Fruit fly (Drosophila melanogaster) whole organism, embryonic: ENCODE measurements around the gene dimm.

Source experiments
- Adf1 ChIP-seq: fragments of 200-800 bp; sonication (Bioruptor generic); IDR thresholded peaks from 2 replicates; pipeline ENCODE4 v1.3.6; 2022; ENCODE audit warnings: missing biosample characterization, missing genetic modification characterization
- B-H1 ChIP-seq: fragments of 200-800 bp; sonication (Bioruptor generic); IDR thresholded peaks from 3 replicates; pipeline ENCODE4 v1.3.6; 2022; ENCODE audit warnings: missing biosample characterization, missing genetic modification characterization
- Bgb ChIP-seq: fragments of 200-800 bp; sonication (Bioruptor generic); IDR thresholded peaks from 2 replicates; pipeline ENCODE4 v1.3.6; 2022; ENCODE audit warnings: missing biosample characterization, missing genetic modification characterization; ENCODE audit not compliant: partially characterized antibody
- CG11696 ChIP-seq: fragments of 200-800 bp; sonication (Bioruptor generic); IDR thresholded peaks from 2 replicates; pipeline ENCODE4 v1.3.6; 2022; ENCODE audit warnings: missing biosample characterization, missing genetic modification characterization
- CG12071 ChIP-seq: fragments of 200-800 bp; sonication (Bioruptor generic); optimal IDR thresholded peaks from 3 replicates; lab custom pipeline; 2018; ENCODE audit warnings: missing biosample characterization, mild to moderate bottlenecking, missing genetic modification characterization
- CG14965 ChIP-seq: fragments of 200-800 bp; sonication (Bioruptor generic); optimal IDR thresholded peaks from 2 replicates; lab custom pipeline; 2016; ENCODE audit warnings: missing biosample characterization, missing genetic modification characterization, borderline replicate concordance
- CG15479 ChIP-seq: fragments of 200-800 bp; sonication (Bioruptor generic); optimal IDR thresholded peaks from 3 replicates; lab custom pipeline; 2019; ENCODE audit warnings: missing biosample characterization, mild to moderate bottlenecking, missing genetic modification characterization, moderate library complexity
- CG16779 ChIP-seq: fragments of 200-800 bp; sonication (Bioruptor generic); IDR thresholded peaks from 2 replicates; pipeline ENCODE4 v1.3.6; 2022; ENCODE audit warnings: missing biosample characterization, missing genetic modification characterization
- CG17361 ChIP-seq: fragments of 200-800 bp; sonication (Bioruptor generic); IDR thresholded peaks from 3 replicates; pipeline ENCODE4 v1.3.6; 2022; ENCODE audit warnings: missing biosample characterization, missing genetic modification characterization
- CG17568 ChIP-seq: fragments of 200-800 bp; sonication (Bioruptor generic); optimal IDR thresholded peaks from 2 replicates; lab custom pipeline; 2018; ENCODE audit warnings: missing biosample characterization, mild to moderate bottlenecking, missing genetic modification characterization, moderate library complexity
- CG2120 ChIP-seq: fragments of 200-800 bp; sonication (Bioruptor generic); optimal IDR thresholded peaks from 3 replicates; lab custom pipeline; 2016; ENCODE audit warnings: missing biosample characterization, missing genetic modification characterization
- CG2129 ChIP-seq: fragments of 200-800 bp; sonication (Bioruptor generic); IDR thresholded peaks from 2 replicates; pipeline ENCODE4 v1.3.6; 2022; ENCODE audit warnings: missing biosample characterization, missing genetic modification characterization; ENCODE audit not compliant: partially characterized antibody
- CG3065 ChIP-seq: fragments of 200-800 bp; sonication (Bioruptor generic); optimal IDR thresholded peaks from 2 replicates; lab custom pipeline; 2016; ENCODE audit warnings: missing biosample characterization, missing genetic modification characterization
- CG32532 ChIP-seq: fragments of 200-800 bp; sonication (Bioruptor generic); IDR thresholded peaks from 2 replicates; pipeline ENCODE4 v1.3.6; 2022; ENCODE audit warnings: missing biosample characterization, missing genetic modification characterization
- CG32767 ChIP-seq: fragments of 200-800 bp; sonication (Bioruptor generic); IDR thresholded peaks from 2 replicates; pipeline ENCODE4 v1.3.6; 2022; ENCODE audit warnings: missing biosample characterization, missing genetic modification characterization
- CG3726 ChIP-seq: fragments of 200-800 bp; sonication (Bioruptor generic); IDR thresholded peaks from 3 replicates; pipeline ENCODE4, ENCODE4 v1.3.6; 2022; ENCODE audit warnings: missing biosample characterization, missing genetic modification characterization
- CG3847 ChIP-seq: fragments of 200-800 bp; sonication (Bioruptor generic); IDR thresholded peaks from 2 replicates; pipeline ENCODE4 v1.3.6; 2022; ENCODE audit warnings: missing biosample characterization, missing genetic modification characterization
- CG6175 ChIP-seq: fragments of 200-800 bp; sonication (Bioruptor generic); IDR thresholded peaks from 3 replicates; pipeline ENCODE4 v1.3.6; 2022; ENCODE audit warnings: missing biosample characterization, missing genetic modification characterization
- CG6683 ChIP-seq: fragments of 200-800 bp; sonication (Bioruptor generic); optimal IDR thresholded peaks from 2 replicates; lab custom pipeline; 2017; ENCODE audit warnings: missing biosample characterization, mild to moderate bottlenecking, missing genetic modification characterization, missing genetic modification reagents
- CG6765 ChIP-seq: fragments of 200-800 bp; sonication (Bioruptor generic); optimal IDR thresholded peaks from 3 replicates; lab custom pipeline; 2017; ENCODE audit warnings: missing biosample characterization, mild to moderate bottlenecking, missing genetic modification characterization
- CG7928 ChIP-seq: fragments of 200-800 bp; sonication (Bioruptor generic); optimal IDR thresholded peaks from 2 replicates; lab custom pipeline; 2017; ENCODE audit warnings: missing biosample characterization, mild to moderate bottlenecking, missing genetic modification characterization
- CG8089 ChIP-seq: fragments of 200-800 bp; sonication (Bioruptor generic); optimal IDR thresholded peaks from 3 replicates; lab custom pipeline; 2016; ENCODE audit warnings: missing biosample characterization, missing genetic modification characterization
- CG8478 ChIP-seq: fragments of >200 bp; optimal IDR thresholded peaks from 2 replicates; lab custom pipeline; 2018
- CG9215 ChIP-seq: fragments of 200-800 bp; sonication (Bioruptor generic); IDR thresholded peaks from 2 replicates; pipeline ENCODE4 v1.3.6; 2022; ENCODE audit warnings: missing biosample characterization, missing genetic modification characterization
- D ChIP-seq, 2 experiments: fragments of 200-800 bp in 1 of 2; fragments of >200 bp in 1 of 2; sonication (Bioruptor generic) in 1 of 2; optimal IDR thresholded peaks; 2 replicates in 1 of 2; 3 replicates in 1 of 2; lab custom pipeline; 2017; ENCODE audit warnings: mild to moderate bottlenecking in 1 of 2, missing biosample characterization in 1 of 2, missing genetic modification characterization in 1 of 2, missing genetic modification reagents in 1 of 2
- Dip2 ChIP-seq: fragments of 200-800 bp; sonication (Bioruptor generic); IDR thresholded peaks from 2 replicates; pipeline ENCODE4 v1.3.6; 2022; ENCODE audit warnings: missing biosample characterization, missing genetic modification characterization
- Hand ChIP-seq: fragments of 200-800 bp; sonication (Bioruptor generic); optimal IDR thresholded peaks from 2 replicates; lab custom pipeline; 2017; ENCODE audit warnings: mild to moderate bottlenecking, missing biosample characterization, missing genetic modification reagents, missing genetic modification characterization
- Jarid2 ChIP-seq: fragments of 200-800 bp; sonication (Bioruptor generic); optimal IDR thresholded peaks from 3 replicates; lab custom pipeline; 2017; ENCODE audit warnings: mild to moderate bottlenecking, missing biosample characterization, missing genetic modification reagents, missing genetic modification characterization
- MTF-1 ChIP-seq: fragments of 200-800 bp; sonication (Bioruptor generic); optimal IDR thresholded peaks from 2 replicates; lab custom pipeline; 2018; ENCODE audit warnings: missing biosample characterization, mild to moderate bottlenecking, missing genetic modification characterization, borderline replicate concordance
- Med ChIP-seq: fragments of 200-800 bp; sonication (Bioruptor generic); peaks from one replicate; lab custom pipeline; 2016; ENCODE audit warnings: missing biosample characterization, missing genetic modification characterization, mild to moderate bottlenecking, inconsistent platforms, moderate library complexity
- NFAT ChIP-seq: fragments of 200-800 bp; sonication (Bioruptor generic); IDR thresholded peaks from 2 replicates; pipeline ENCODE4 v1.3.6; 2022; ENCODE audit warnings: missing biosample characterization, missing genetic modification characterization
- Nf-YA ChIP-seq: fragments of 200-800 bp; sonication (Bioruptor generic); IDR thresholded peaks from 2 replicates; pipeline ENCODE4 v1.3.6; 2022; ENCODE audit warnings: missing biosample characterization, missing genetic modification characterization
- Optix ChIP-seq: fragments of 200-800 bp; sonication (Bioruptor generic); IDR thresholded peaks from 3 replicates; pipeline ENCODE4 v1.3.6; 2022; ENCODE audit warnings: missing biosample characterization, missing genetic modification characterization
- Pdp1 ChIP-seq, 2 experiments: fragments of 200-800 bp; sonication (Bioruptor generic); optimal IDR thresholded peaks; 3 replicates each; lab custom pipeline; 2016; ENCODE audit warnings: missing biosample characterization in 2 of 2, missing genetic modification characterization in 2 of 2, mild to moderate bottlenecking in 1 of 2, moderate library complexity in 1 of 2
- Sin3A ChIP-seq: fragments of >200 bp; optimal IDR thresholded peaks from 2 replicates; lab custom pipeline; 2018
- Sox100B ChIP-seq: fragments of 200-800 bp; sonication (Bioruptor generic); optimal IDR thresholded peaks from 3 replicates; lab custom pipeline; 2018; ENCODE audit warnings: missing biosample characterization, mild to moderate bottlenecking, missing genetic modification characterization
- Stat92E ChIP-seq, 3 experiments: fragments of >200 bp in 2 of 3; fragments of 200-800 bp in 1 of 3; sonication (Bioruptor generic) in 1 of 3; optimal IDR thresholded peaks; 2 replicates each; lab custom pipeline; 2017 to 2019; ENCODE audit warnings: missing biosample characterization in 3 of 3, missing genetic modification characterization in 3 of 3, mild to moderate bottlenecking in 1 of 3, moderate library complexity in 1 of 3
- bigmax ChIP-seq: fragments of 200-800 bp; sonication (Bioruptor generic); optimal IDR thresholded peaks from 2 replicates; lab custom pipeline; 2018; ENCODE audit warnings: missing biosample characterization, mild to moderate bottlenecking, missing genetic modification characterization
- chinmo ChIP-seq: fragments of 200-800 bp; sonication (Bioruptor generic); IDR thresholded peaks from 4 replicates; pipeline ENCODE4 v1.3.6; 2022; ENCODE audit warnings: missing biosample characterization, missing genetic modification characterization; ENCODE audit not compliant: partially characterized antibody
- dimm ChIP-seq: fragments of 200-800 bp; sonication (Bioruptor generic); IDR thresholded peaks from 2 replicates; pipeline ENCODE4 v1.3.6; 2022; ENCODE audit warnings: missing biosample characterization, missing genetic modification characterization
- ewg ChIP-seq: fragments of 200-800 bp; sonication (Bioruptor generic); optimal IDR thresholded peaks from 3 replicates; lab custom pipeline; 2017; ENCODE audit warnings: mild to moderate bottlenecking, missing biosample characterization, missing genetic modification reagents, missing genetic modification characterization
- kay ChIP-seq: fragments of 200-800 bp; sonication (Bioruptor generic); optimal IDR thresholded peaks from 2 replicates; lab custom pipeline; 2016; ENCODE audit warnings: missing biosample characterization, missing genetic modification characterization
- nau ChIP-seq: fragments of 200-800 bp; sonication (Bioruptor generic); optimal IDR thresholded peaks from 3 replicates; lab custom pipeline; 2017; ENCODE audit warnings: missing biosample characterization, mild to moderate bottlenecking, missing genetic modification characterization, missing genetic modification reagents
- nerfin-1 ChIP-seq: fragments of 200-800 bp; sonication (Bioruptor generic); optimal IDR thresholded peaks from 3 replicates; lab custom pipeline; 2019; ENCODE audit warnings: missing biosample characterization, mild to moderate bottlenecking, missing genetic modification characterization, moderate library complexity
- p53 ChIP-seq: fragments of 200-800 bp; sonication (Bioruptor generic); optimal IDR thresholded peaks from 2 replicates; lab custom pipeline; 2016; ENCODE audit warnings: missing biosample characterization, missing genetic modification characterization
- pb ChIP-seq: fragments of 200-800 bp; sonication (Bioruptor generic); optimal IDR thresholded peaks from 3 replicates; lab custom pipeline; 2016; ENCODE audit warnings: missing biosample characterization, missing genetic modification characterization
- slbo ChIP-seq: fragments of 200-800 bp; sonication (Bioruptor generic); IDR thresholded peaks from 2 replicates; pipeline ENCODE4 v1.3.6; 2022; ENCODE audit warnings: missing biosample characterization, missing genetic modification characterization
- stc ChIP-seq: fragments of 200-800 bp; sonication (Bioruptor generic); IDR thresholded peaks from 2 replicates; pipeline ENCODE4 v1.3.6; 2022; ENCODE audit warnings: missing biosample characterization, missing genetic modification characterization
- sug ChIP-seq: fragments of 200-800 bp; optimal IDR thresholded peaks from 2 replicates; lab custom pipeline; 2019; ENCODE audit warnings: missing biosample characterization, mild to moderate bottlenecking, missing genetic modification characterization, moderate library complexity

The dimm gene

DNA sequence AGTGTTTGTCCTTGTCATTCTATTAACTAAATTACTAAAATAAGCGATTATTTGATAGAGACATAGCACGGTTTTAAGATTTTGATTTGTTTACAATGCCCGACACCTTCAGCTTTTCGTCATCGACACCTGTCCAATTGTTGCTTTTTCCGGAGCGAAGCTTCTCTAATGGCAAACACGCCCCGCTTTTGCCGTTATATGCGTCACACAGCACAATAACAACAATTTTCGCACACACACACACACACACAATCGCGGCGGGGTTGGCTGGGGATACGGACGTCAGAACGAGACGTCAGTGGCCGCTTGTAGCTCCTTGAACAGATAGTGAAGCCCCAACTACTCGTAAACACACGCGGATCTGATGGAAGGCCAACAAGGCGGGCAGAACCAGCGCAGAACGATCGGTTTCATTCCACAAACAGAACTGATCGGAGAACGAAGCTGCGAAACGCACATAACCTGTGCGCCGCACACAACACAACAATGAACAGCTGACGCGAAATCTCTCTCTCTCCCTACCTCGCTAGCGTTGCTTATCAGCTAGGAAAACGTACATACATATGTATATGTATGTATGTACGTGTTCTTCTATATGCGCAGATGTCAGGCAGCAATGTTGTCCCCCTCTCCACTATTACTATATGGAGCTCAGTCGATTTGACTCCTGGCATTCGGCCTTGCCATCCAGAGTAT is 22.4 kb upstream of the dimm start (continued):
- peak; percentile 1 for TF ChIP-seq p53 (GFP tag; lab: Kevin White, UChicago)
- TF ChIP-seq sug (tag; lab: Kevin White, UChicago): peak; percentile 86
- no peak for TF ChIP-seq CG2120 (GFP tag; lab: Kevin White, UChicago)
- TF ChIP-seq pb (GFP tag; lab: Kevin White, UChicago): no peak
- TF ChIP-seq nerfin-1 (tag; lab: Kevin White, UChicago): peak; percentile 30
- TF ChIP-seq Dip2 (GFP tag; lab: Robert Waterston, UW): no peak
- TF ChIP-seq Sox100B (GFP tag; lab: Kevin White, UChicago): no peak
- TF ChIP-seq CG9215: no peak
- no peak for TF ChIP-seq CG3065
- no peak for TF ChIP-seq CG17361
- TF ChIP-seq MTF-1 (GFP tag; lab: Kevin White, UChicago): no peak
- TF ChIP-seq CG6765: no peak
- TF ChIP-seq bigmax (GFP tag; lab: Kevin White, UChicago): peak; percentile 95
- TF ChIP-seq slbo (GFP tag; lab: Robert Waterston, UW): no peak; the same call in 1 of the 2 replicates
- no peak for TF ChIP-seq dimm
- peak; percentile 89 for TF ChIP-seq Med (GFP tag; lab: Kevin White, UChicago)
- TF ChIP-seq B-H1: no peak
- no peak for TF ChIP-seq CG8089 (GFP tag; lab: Kevin White, UChicago)
- TF ChIP-seq Optix: no peak
- TF ChIP-seq Adf1: peak; percentile 64; the same call in 1 of the 2 replicates
- no peak for TF ChIP-seq Sin3A
- TF ChIP-seq stc (GFP tag; lab: Robert Waterston, UW): no peak
- TF ChIP-seq CG15479 (GFP tag; lab: Kevin White, UChicago): no peak
- no peak for TF ChIP-seq CG11696 (GFP tag; lab: Robert Waterston, UW)
- TF ChIP-seq CG14965 (GFP tag; lab: Kevin White, UChicago): no peak
- peak; percentile 43; the same call in 1 of the 2 replicates for TF ChIP-seq CG32532
- peak; percentile 81 for TF ChIP-seq Jarid2 (GFP tag; lab: Kevin White, UChicago)
- TF ChIP-seq NFAT: peak; percentile 62; the same call in 1 of the 2 replicates
- TF ChIP-seq CG3847: no peak
- TF ChIP-seq CG6683 (GFP tag; lab: Kevin White, UChicago): no peak
- no peak for TF ChIP-seq CG6175
- TF ChIP-seq CG7928 (GFP tag; lab: Kevin White, UChicago): no peak
- TF ChIP-seq Hand (GFP tag; lab: Kevin White, UChicago): no peak
- TF ChIP-seq chinmo (GFP tag; lab: Robert Waterston, UW): peak; percentile 84; the same call in 2 of the 4 replicates
- TF ChIP-seq CG2129 (GFP tag; lab: Robert Waterston, UW): 0 out of 2 replicates have a peak, but pooled peaks have one; percentile 17
- no peak for TF ChIP-seq CG17568 (GFP tag; lab: Kevin White, UChicago)
- TF ChIP-seq D (optimal IDR thresholded peaks at IDR 0.05; lab: Kevin White, UChicago): no peak
- no peak for TF ChIP-seq D (GFP tag; optimal IDR thresholded peaks at IDR 0.05; lab: Kevin White, UChicago)
- peak in 1 of 2 experiments; percentile 83 for TF ChIP-seq Pdp1 (GFP tag; optimal IDR thresholded peaks at IDR 0.05; lab: Kevin White, UChicago)
- TF ChIP-seq CG8478: no peak
- TF ChIP-seq Stat92E (GFP tag; optimal IDR thresholded peaks at IDR 0.05; lab: Kevin White, UChicago): no peak
- 0 out of 2 replicates have a peak, but pooled peaks have one; percentile 34 for TF ChIP-seq Nf-YA
- peak; percentile 62; the same call in 1 of the 2 replicates for TF ChIP-seq Bgb (GFP tag; lab: Robert Waterston, UW)
- TF ChIP-seq CG12071 (GFP tag; lab: Kevin White, UChicago): peak; percentile 50
- TF ChIP-seq CG32767 (GFP tag; lab: Robert Waterston, UW): no peak
- TF ChIP-seq nau (GFP tag; lab: Kevin White, UChicago): peak; percentile 44
- peak; percentile 54; the same call in 1 of the 2 replicates for TF ChIP-seq CG16779 (GFP tag; lab: Robert Waterston, UW)
- peak; percentile 21 for TF ChIP-seq kay (GFP tag; lab: Kevin White, UChicago)
- TF ChIP-seq CG3726 (GFP tag; lab: Robert Waterston, UW): no peak
- no peak for TF ChIP-seq ewg
